Worm (Caenorhabditis elegans) whole organism, midembryonic: Measurements from ENCODE around the gene R05H10.3.

ENCODE experiments used
- T22C8.4 ChIP-seq: fragments of 200-800 bp; sonication (Bioruptor generic); IDR thresholded peaks from 2 replicates; pipeline ENCODE4 v1.3.6; 2022; ENCODE audit warnings: missing genetic modification characterization, missing compliant biosample characterization
- cog-1 ChIP-seq: sonication (generic microtip); optimal IDR thresholded peaks from 2 replicates; lab custom pipeline; 2016; ENCODE audit warnings: missing genetic modification characterization, missing compliant biosample characterization
- flt-1 ChIP-seq: fragments of 200-800 bp; sonication (Bioruptor generic); IDR thresholded peaks from 2 replicates; pipeline ENCODE4 v1.3.6; 2022; ENCODE audit warnings: missing genetic modification characterization, missing compliant biosample characterization
- klf-2 ChIP-seq: fragments of 200-800 bp; sonication (Bioruptor generic); conservative IDR thresholded peaks from 2 replicates; pipeline ENCODE4 v1.3.6; 2022; ENCODE audit warnings: missing genetic modification reagents, missing genetic modification characterization, missing compliant biosample characterization
- med-1 ChIP-seq: sonication (generic microtip); optimal IDR thresholded peaks from 2 replicates; lab custom pipeline; 2017; ENCODE audit warnings: missing genetic modification characterization, mild to moderate bottlenecking, missing compliant biosample characterization, antibody characterized with exemption, missing genetic modification reagents; ENCODE audit not compliant: insufficient read depth
- ref-1 ChIP-seq: fragments of 200-800 bp; sonication (Bioruptor generic); conservative IDR thresholded peaks from 2 replicates; pipeline ENCODE4 v1.3.6; 2022; ENCODE audit warnings: missing genetic modification reagents, missing genetic modification characterization, missing compliant biosample characterization
- tab-1 ChIP-seq: fragments of 200-800 bp; sonication (Bioruptor generic); IDR thresholded peaks from 2 replicates; pipeline ENCODE4 v1.3.6; 2022; ENCODE audit warnings: missing genetic modification characterization, missing compliant biosample characterization
- ztf-23 ChIP-seq: fragments of 200-800 bp; sonication (Bioruptor generic); IDR thresholded peaks from 2 replicates; pipeline ENCODE4 v1.3.6; 2022; ENCODE audit warnings: missing genetic modification reagents, missing genetic modification characterization, missing compliant biosample characterization
- ztf-29 ChIP-seq: fragments of 200-800 bp; sonication (Bioruptor generic); IDR thresholded peaks from 2 replicates; pipeline ENCODE4 v1.3.6; 2022; ENCODE audit warnings: missing genetic modification reagents, missing genetic modification characterization, missing compliant biosample characterization

Gene R05H10.3

DNA sequence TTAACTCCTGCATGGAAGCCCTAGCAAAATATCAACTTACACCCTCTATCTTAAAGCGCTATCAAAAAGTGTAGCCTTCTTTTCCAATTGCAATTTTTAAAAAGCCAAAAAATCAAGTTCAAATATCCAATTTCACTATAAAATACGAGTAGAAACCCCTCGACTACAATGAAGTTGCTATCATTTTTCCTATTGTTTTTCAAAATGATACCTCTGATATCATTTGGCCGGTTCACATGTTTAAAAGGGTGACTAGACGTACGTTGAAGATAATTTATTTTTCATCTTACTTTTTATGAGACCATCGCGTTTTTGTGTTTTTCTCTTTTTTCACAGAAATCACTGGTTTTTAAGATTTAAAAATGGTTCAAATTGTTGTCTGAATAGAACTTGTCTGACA, 18.3 kb upstream of the R05H10.3 start, which contains the start of gene R05H10.1:
Gene R05H10.1, plus strand, starts transcription at position 334 of the 400 bp plus-strand sequence.
- TF ChIP-seq tab-1 (no peak), ref-1 (GFP tag; lab: Robert Waterston, UW) (no peak), ztf-29 (GFP tag; lab: Robert Waterston, UW) (no peak), klf-2 (no peak), flt-1 (GFP tag; lab: Robert Waterston, UW) (no peak)

DNA sequence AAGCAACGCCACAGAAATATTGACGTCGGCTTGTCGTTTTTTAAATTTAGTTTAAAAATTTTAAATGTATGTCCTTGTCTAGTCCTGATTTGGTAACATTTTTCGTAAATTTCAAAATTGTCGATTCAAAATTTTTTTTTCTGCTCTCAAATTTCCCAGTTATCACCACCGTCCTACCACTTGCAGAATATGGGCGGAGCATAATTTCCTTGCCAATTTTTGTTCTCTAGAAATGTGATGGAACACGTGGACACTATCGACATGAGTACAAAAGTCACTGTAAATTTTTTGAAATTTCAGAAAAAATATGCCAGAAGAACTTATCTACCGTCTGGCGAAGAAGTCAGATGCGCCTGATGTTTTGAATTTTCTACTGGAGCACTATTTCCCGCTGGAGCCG, 14.5 kb upstream of the R05H10.3 start, which contains the start of gene R05H10.7:
Gene R05H10.7, plus strand, starts transcription at position 301 of the 400 bp plus-strand sequence.
- TF ChIP-seq T22C8.4 (GFP tag; lab: Robert Waterston, UW) = no peak
- no peak for TF ChIP-seq cog-1 (tag; lab: Kevin White, UChicago)
- no peak for TF ChIP-seq tab-1
- TF ChIP-seq ztf-23 (GFP tag; lab: Robert Waterston, UW) = no peak

DNA sequence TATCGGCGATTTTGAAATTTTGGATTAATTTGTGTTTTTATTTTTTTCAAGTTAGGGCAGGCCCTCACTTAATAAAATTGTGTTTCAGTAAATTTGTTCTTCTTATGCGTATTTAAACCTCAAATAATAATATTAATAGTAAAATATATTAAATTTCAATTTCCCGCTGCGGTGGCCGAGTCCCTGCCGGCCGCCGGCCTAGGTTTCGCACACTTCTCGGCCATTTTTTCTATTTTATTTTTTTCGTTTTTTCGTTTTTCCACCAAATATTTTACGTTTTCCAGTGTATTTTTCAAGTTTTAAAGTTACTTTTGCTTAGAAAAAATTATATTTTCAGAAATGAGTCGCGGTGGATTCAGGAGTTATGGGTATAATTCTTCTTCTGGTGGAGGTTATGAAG, 12.8 kb upstream of the R05H10.3 start, which contains the start of gene rbm-28:
Gene rbm-28, plus strand, starts transcription at position 338 of the 400 bp plus-strand sequence.
- peak; percentile 31; the same call in 1 of the 2 replicates for TF ChIP-seq ztf-23 (GFP tag; lab: Robert Waterston, UW)
- no peak for TF ChIP-seq tab-1

DNA sequence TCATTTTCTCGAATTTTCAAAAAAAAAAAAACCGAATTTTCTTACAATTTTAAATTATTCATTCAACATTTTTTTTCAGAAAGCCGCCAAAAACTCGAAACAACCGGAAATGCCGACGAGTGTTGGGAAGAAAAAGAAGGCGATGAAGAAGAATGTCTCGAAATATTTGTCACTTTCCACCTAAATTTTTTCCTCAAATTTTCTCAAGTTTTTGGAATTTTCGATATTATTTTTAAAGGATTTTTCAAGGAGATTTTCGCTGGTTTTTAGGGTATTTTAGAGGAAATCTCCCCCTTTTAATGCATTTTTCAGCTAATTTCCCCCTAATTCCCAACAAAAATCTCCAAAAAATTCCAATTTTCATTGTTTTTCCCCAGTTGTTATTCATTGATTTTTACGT, 3.6 kb upstream of the R05H10.3 start:
- TF ChIP-seq tab-1 (no peak), ref-1 (GFP tag; lab: Robert Waterston, UW) (no peak), ztf-29 (GFP tag; lab: Robert Waterston, UW) (no peak), med-1 (GFP tag; lab: Kevin White, UChicago) (no peak), klf-2 (no peak), flt-1 (GFP tag; lab: Robert Waterston, UW) (no peak), ztf-23 (GFP tag; lab: Robert Waterston, UW) (no peak), cog-1 (tag; lab: Kevin White, UChicago) (no peak), T22C8.4 (GFP tag; lab: Robert Waterston, UW) (no peak)

DNA sequence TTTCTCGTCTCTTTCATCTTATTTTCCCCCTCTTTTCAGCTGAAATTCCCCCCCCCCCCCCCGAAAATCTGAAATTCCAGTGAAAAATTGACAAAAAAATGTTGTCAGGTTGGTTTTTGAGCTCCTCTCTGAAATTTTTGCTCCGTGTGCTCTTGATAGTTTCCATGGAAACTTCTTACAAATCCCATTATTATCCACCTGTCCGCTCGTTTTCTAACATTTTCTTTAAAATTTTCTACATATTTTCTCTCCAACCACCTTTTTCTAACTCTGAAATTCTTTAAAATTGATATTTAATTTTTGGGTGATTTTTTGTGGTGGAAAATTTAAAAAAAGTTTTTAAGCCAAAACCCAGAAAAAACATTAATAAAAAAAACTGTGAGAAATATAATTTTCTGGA, 3.1 kb upstream of the R05H10.3 start, which contains the start of gene gpx-2:
Gene gpx-2, plus strand, starts transcription at position 99 of the 400 bp plus-strand sequence.
- TF ChIP-seq cog-1 (tag; lab: Kevin White, UChicago) (no peak), flt-1 (GFP tag; lab: Robert Waterston, UW) (no peak), tab-1 (no peak)

DNA sequence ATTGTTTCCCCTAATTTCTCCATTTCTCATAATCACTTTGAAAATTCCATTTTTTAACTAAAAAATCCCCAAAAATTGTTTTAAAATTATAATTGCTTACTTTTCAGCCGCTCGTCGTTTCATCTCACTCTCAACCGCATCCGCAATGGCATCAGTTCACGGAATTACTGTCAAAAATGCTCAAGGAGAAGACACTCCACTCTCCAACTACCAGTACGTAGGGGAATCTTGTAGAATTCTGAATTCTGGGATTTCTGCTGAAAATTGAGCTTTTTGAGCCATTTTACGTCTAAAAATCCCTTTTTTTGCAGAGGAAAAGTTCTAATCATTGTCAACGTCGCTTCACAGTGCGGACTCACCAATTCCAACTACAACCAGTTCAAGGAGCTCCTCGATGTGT, 2.2 kb upstream of the R05H10.3 start:
- TF ChIP-seq T22C8.4 (GFP tag; lab: Robert Waterston, UW) = no peak

DNA sequence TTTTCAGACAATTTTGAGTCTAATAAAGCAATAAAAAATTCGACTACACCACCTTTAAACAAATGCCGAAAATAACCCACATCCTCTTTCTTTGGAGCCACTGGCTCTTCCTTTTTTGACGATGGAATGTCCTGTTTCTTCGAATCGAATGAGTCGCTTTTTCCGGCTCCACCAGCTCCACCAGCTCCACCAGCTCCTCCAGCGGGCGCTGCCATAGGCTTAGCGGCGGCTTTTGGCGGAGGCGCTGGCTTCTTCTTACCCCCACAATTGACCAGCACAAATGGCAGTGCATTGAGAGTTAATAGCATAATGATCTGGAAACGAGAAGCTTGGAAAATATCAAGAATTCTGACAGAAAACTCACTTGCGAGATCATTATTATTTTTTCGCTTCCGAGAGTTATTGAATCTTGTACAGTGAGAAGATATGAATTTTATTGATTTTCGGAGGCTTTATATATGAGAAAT, 7.0 kb downstream of the R05H10.3 start, which contains the start of gene Y53F4A.2:
Gene Y53F4A.2, minus strand, starts transcription at position 417 of the 467 bp plus-strand sequence.
- TF ChIP-seq tab-1 (no peak), cog-1 (tag; lab: Kevin White, UChicago) (no peak), klf-2 (no peak), med-1 (GFP tag; lab: Kevin White, UChicago) (no peak), flt-1 (GFP tag; lab: Robert Waterston, UW) (no peak), ref-1 (GFP tag; lab: Robert Waterston, UW) (no peak), ztf-23 (GFP tag; lab: Robert Waterston, UW) (no peak), T22C8.4 (GFP tag; lab: Robert Waterston, UW) (no peak), ztf-29 (GFP tag; lab: Robert Waterston, UW) (no peak)

DNA sequence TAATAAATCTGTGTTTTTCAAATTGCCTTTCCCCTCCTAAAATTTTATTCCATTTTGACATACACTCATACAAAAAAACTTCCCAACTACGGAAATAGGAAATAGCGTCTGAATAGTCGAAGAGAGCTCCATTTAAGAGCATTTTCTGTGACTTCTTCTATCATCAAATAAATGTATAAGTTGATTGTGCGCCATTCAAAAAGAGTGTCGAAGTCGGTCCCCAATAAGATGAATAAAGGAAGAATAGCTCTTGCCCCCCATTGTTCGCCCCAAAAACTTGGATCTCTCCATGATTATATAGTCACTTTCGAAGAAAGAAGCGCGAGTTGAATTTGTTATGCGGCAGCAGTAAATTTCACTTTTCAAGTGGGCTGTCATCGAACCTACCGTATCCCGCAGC, 22.8 kb downstream of the R05H10.3 start:
- TF ChIP-seq ref-1 (GFP tag; lab: Robert Waterston, UW) = no peak
- TF ChIP-seq T22C8.4 (GFP tag; lab: Robert Waterston, UW) = no peak
- no peak for TF ChIP-seq tab-1
- TF ChIP-seq klf-2 = no peak
- TF ChIP-seq cog-1 (tag; lab: Kevin White, UChicago) = no peak
- TF ChIP-seq ztf-23 (GFP tag; lab: Robert Waterston, UW) = no peak
- no peak for TF ChIP-seq flt-1 (GFP tag; lab: Robert Waterston, UW)
- no peak for TF ChIP-seq ztf-29 (GFP tag; lab: Robert Waterston, UW)
- TF ChIP-seq med-1 (GFP tag; lab: Kevin White, UChicago) = no peak

DNA sequence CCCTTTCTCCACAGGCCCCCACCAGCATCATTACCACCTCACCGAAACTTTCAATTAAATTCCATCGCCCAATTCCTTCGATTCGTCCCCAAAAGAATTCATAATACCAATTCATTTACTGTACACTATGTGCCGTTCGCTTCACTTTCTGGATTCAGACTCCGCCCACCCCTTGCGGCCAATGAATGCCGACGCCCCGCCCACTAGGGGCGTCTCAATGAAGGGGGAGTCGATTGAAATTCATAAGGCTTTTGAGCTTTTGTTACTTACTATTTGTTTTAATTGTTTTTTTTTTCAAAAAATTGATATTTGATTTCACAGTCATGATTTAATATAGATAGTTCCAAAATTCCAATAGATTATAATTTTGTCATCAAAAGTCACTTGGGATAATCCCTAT, 26.8 kb downstream of the R05H10.3 start:
- TF ChIP-seq flt-1 (GFP tag; lab: Robert Waterston, UW) = no peak
- no peak for TF ChIP-seq klf-2
- TF ChIP-seq med-1 (GFP tag; lab: Kevin White, UChicago) = no peak
- TF ChIP-seq ztf-23 (GFP tag; lab: Robert Waterston, UW) = no peak
- TF ChIP-seq tab-1 = no peak
- TF ChIP-seq ref-1 (GFP tag; lab: Robert Waterston, UW) = no peak
- no peak for TF ChIP-seq cog-1 (tag; lab: Kevin White, UChicago)
- no peak for TF ChIP-seq T22C8.4 (GFP tag; lab: Robert Waterston, UW)
- TF ChIP-seq ztf-29 (GFP tag; lab: Robert Waterston, UW) = no peak

DNA sequence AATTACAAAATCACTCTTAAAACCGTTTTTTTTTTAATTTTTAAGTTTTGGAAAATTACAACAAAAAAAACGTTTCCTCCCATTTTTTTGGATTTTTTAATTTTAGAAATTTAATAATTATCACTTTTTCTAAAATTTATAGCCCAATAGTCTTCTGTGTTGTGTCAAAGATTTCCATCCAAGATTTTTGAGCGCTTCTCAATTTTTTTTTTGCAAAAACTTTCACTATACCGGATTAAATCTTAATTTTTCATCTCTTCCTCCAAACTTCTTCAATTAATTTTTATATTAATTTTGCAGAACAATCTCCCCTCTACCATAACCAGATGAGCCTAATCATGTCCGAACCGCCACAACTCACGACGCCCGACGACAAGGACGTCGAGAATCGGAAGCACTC, 32.4 kb downstream of the R05H10.3 start, which contains the start of gene cog-1:
Gene cog-1, plus strand, starts transcription at position 301 of the 400 bp plus-strand sequence.
- TF ChIP-seq flt-1 (GFP tag; lab: Robert Waterston, UW) = no peak
- no peak for TF ChIP-seq cog-1 (tag; lab: Kevin White, UChicago)
- TF ChIP-seq T22C8.4 (GFP tag; lab: Robert Waterston, UW) = no peak
- no peak for TF ChIP-seq ztf-29 (GFP tag; lab: Robert Waterston, UW)
- no peak for TF ChIP-seq klf-2

DNA sequence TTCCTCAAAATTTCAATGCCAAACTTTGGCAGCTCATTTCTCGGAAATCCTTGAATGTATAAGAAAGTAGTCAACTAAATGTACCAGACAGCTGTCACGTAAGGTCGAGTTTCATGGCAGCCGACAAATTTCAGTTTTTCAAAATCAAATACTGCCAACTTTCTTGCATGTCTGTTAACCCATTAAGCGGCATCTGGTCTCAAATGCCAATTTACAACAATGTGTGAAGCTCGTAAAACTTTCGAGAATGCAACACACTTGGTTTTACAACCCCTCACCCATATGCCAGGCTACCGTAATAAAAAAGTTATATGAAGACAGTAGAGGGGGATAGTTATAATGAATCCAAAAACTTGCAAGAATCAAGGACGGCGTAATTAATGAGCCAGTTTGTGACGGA, 33.9 kb downstream of the R05H10.3 start:
- TF ChIP-seq cog-1 (tag; lab: Kevin White, UChicago) = no peak
- no peak for TF ChIP-seq med-1 (GFP tag; lab: Kevin White, UChicago)
- TF ChIP-seq T22C8.4 (GFP tag; lab: Robert Waterston, UW) = no peak
- no peak for TF ChIP-seq ztf-29 (GFP tag; lab: Robert Waterston, UW)
- no peak for TF ChIP-seq ref-1 (GFP tag; lab: Robert Waterston, UW)
- TF ChIP-seq flt-1 (GFP tag; lab: Robert Waterston, UW) = no peak
- no peak for TF ChIP-seq ztf-23 (GFP tag; lab: Robert Waterston, UW)
- TF ChIP-seq tab-1 = no peak
- TF ChIP-seq klf-2 = no peak
